Worm (Caenorhabditis elegans) whole organism, early embryonic: ENCODE measurements around the gene ZC21.10.

Source experiments
- B0310.2 ChIP-seq: sonication (generic microtip); optimal IDR thresholded peaks from 2 replicates; lab custom pipeline; 2016; ENCODE audit warnings: mild to moderate bottlenecking, missing genetic modification characterization, missing compliant biosample characterization
- F13C5.2 ChIP-seq: sonication (generic microtip); optimal IDR thresholded peaks from 2 replicates; lab custom pipeline; 2017; ENCODE audit warnings: mild to moderate bottlenecking, missing genetic modification characterization, inconsistent platforms, missing compliant biosample characterization
- aly-1 ChIP-seq: sonication (generic microtip); optimal IDR thresholded peaks from 2 replicates; lab custom pipeline; 2016; ENCODE audit warnings: missing genetic modification characterization, missing compliant biosample characterization
- ama-1 ChIP-seq: fragments of 150-350 bp; optimal IDR thresholded peaks from 2 replicates; lab custom pipeline; 2014
- ceh-13 ChIP-seq: fragments of 200-800 bp; sonication (Bioruptor generic); optimal IDR thresholded peaks from 2 replicates; lab custom pipeline; 2018; ENCODE audit warnings: mild to moderate bottlenecking, missing genetic modification characterization, missing compliant biosample characterization
- ceh-36 ChIP-seq: sonication (generic microtip); optimal IDR thresholded peaks from 2 replicates; lab custom pipeline; 2016; ENCODE audit warnings: missing genetic modification characterization, inconsistent platforms, missing compliant biosample characterization
- ets-7 ChIP-seq: sonication (generic microtip); optimal IDR thresholded peaks from 2 replicates; lab custom pipeline; 2016; ENCODE audit warnings: missing genotype, missing genetic modification characterization, missing compliant biosample characterization
- flt-1 ChIP-seq: fragments of 200-800 bp; sonication (Bioruptor generic); IDR thresholded peaks from 2 replicates; pipeline ENCODE4 v1.3.6; 2022; ENCODE audit warnings: missing genetic modification characterization, missing compliant biosample characterization
- hmbx-1 ChIP-seq: sonication (generic microtip); optimal IDR thresholded peaks from 2 replicates; lab custom pipeline; 2016; ENCODE audit warnings: mild to moderate bottlenecking, missing genetic modification characterization, missing compliant biosample characterization
- hmg-4 ChIP-seq: fragments of 200-800 bp; sonication (Bioruptor generic); optimal IDR thresholded peaks from 2 replicates; lab custom pipeline; 2018; ENCODE audit warnings: mild to moderate bottlenecking, missing genetic modification characterization, missing compliant biosample characterization
- hnd-1 ChIP-seq: sonication (generic microtip); optimal IDR thresholded peaks from 2 replicates; lab custom pipeline; 2016; ENCODE audit warnings: missing genetic modification characterization, missing compliant biosample characterization
- pes-1 ChIP-seq: fragments of 200-800 bp; sonication (Bioruptor generic); IDR thresholded peaks from 2 replicates; pipeline ENCODE4 v1.3.6; 2022; ENCODE audit warnings: missing genetic modification reagents, missing genetic modification characterization, missing compliant biosample characterization
- scrt-1 ChIP-seq: fragments of 200-800 bp; sonication (Bioruptor generic); IDR thresholded peaks from 2 replicates; pipeline ENCODE4 v1.3.6; 2022; ENCODE audit warnings: missing genetic modification characterization, missing compliant biosample characterization
- sea-1 ChIP-seq: fragments of 200-800 bp; sonication (Bioruptor generic); conservative IDR thresholded peaks from 2 replicates; pipeline ENCODE4 v1.3.6; 2022; ENCODE audit warnings: missing genetic modification characterization, missing compliant biosample characterization
- tbx-11 ChIP-seq: fragments of 200-800 bp; sonication (Bioruptor generic); IDR thresholded peaks from 2 replicates; pipeline ENCODE4 v1.3.6; 2022; ENCODE audit warnings: missing genetic modification characterization, missing compliant biosample characterization
- tbx-37 ChIP-seq: fragments of 200-800 bp; sonication (Bioruptor generic); conservative IDR thresholded peaks from 2 replicates; pipeline ENCODE4 v1.3.6; 2022; ENCODE audit warnings: missing genetic modification reagents, missing genetic modification characterization, missing compliant biosample characterization
- tra-4 ChIP-seq: sonication (generic microtip); optimal IDR thresholded peaks from 2 replicates; lab custom pipeline; 2017; ENCODE audit warnings: missing genetic modification characterization, missing compliant biosample characterization

ZC21.10 gene

ce11 chrIII:8551705-8552104 is 21.8 kb downstream of the ZC21.10 start:
- no peak for TF ChIP-seq hmg-4
- no peak for TF ChIP-seq pes-1 (GFP tag; lab: Robert Waterston, UW)
- no peak for TF ChIP-seq sea-1
- no peak for TF ChIP-seq scrt-1 (GFP tag; lab: Robert Waterston, UW)
- TF ChIP-seq flt-1 (GFP tag; lab: Robert Waterston, UW), result no peak
- no peak for TF ChIP-seq aly-1 (tag; lab: Kevin White, UChicago)

- no peak for TF ChIP-seq tbx-11
These were observed 22.3 kb downstream of the ZC21.10 start, which contains the start of gene C02D5.4 for ce11 chrIII:8552125-8552524. Gene C02D5.4 (plus strand): TSS chrIII:8552165.

DNA sequence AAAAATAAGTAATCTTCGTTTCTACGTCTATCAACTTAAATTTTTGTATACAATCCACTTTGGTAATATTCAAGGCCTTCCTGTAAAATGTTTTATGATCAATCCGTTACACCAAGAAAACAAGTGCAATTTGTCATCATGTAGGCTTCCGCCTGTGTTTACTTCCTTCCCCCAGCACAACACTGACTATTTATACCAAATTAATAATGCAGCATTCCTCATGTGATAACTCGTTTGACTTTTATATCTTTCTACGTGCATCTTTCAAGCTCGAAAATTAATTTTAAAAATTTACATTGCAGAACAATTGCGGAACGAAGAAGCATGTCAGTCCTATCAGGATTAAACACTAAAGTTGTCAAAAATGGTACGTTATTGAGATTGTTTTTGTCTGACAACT is 24.6 kb downstream of the ZC21.10 start, which contains the start of gene gsto-2:
Gene gsto-2, plus strand, starts transcription at position 301 of the 400 bp plus-strand sequence.
- no peak for TF ChIP-seq hnd-1 (tag; lab: Kevin White, UChicago)
- TF ChIP-seq scrt-1 (GFP tag; lab: Robert Waterston, UW), result no peak
- no peak for TF ChIP-seq tbx-37 (GFP tag; lab: Robert Waterston, UW)
- no peak for TF ChIP-seq ama-1
- TF ChIP-seq hmg-4, result no peak
- no peak for TF ChIP-seq ceh-36 (tag; lab: Kevin White, UChicago)
- TF ChIP-seq ceh-13, result no peak
- no peak for TF ChIP-seq pes-1 (GFP tag; lab: Robert Waterston, UW)
- no peak for TF ChIP-seq sea-1
- TF ChIP-seq ets-7 (tag; lab: Kevin White, UChicago), result no peak
- TF ChIP-seq tbx-11, result no peak
- TF ChIP-seq flt-1 (GFP tag; lab: Robert Waterston, UW), result no peak
- no peak for TF ChIP-seq F13C5.2 (tag; lab: Kevin White, UChicago)
- no peak for TF ChIP-seq hmbx-1 (tag; lab: Kevin White, UChicago)

DNA sequence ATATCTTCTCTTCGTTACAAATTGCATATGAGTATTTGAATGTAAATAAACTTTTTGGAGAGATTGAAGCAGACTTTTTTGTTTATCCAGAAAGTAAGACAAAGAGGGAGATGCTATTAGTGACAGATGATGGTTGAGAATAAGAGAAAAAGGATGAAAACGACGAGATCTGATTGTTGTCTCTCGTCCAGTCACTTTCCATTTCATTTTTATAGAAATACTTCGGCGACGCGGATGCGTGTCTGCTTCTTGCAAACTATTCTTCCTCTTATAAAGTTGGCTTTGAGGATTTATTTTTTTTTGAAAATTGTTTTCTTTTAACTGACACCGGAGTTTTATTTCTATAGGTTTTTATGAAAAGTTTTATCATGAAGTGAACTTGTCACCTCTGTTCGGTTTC is 25.8 kb downstream of the ZC21.10 start:
- no peak for TF ChIP-seq scrt-1 (GFP tag; lab: Robert Waterston, UW)
- no peak for TF ChIP-seq hmbx-1 (tag; lab: Kevin White, UChicago)
- TF ChIP-seq F13C5.2 (tag; lab: Kevin White, UChicago), result no peak
- TF ChIP-seq ama-1, result no peak
- no peak for TF ChIP-seq ceh-36 (tag; lab: Kevin White, UChicago)
- TF ChIP-seq tbx-37 (GFP tag; lab: Robert Waterston, UW), result no peak
- no peak for TF ChIP-seq tra-4
- no peak for TF ChIP-seq aly-1 (tag; lab: Kevin White, UChicago)

- TF ChIP-seq aly-1 (tag; lab: Kevin White, UChicago) (no peak), scrt-1 (GFP tag; lab: Robert Waterston, UW) (no peak), ama-1 (no peak), sea-1 (no peak), pes-1 (GFP tag; lab: Robert Waterston, UW) (no peak), B0310.2 (tag; lab: Kevin White, UChicago) (no peak), hmbx-1 (tag; lab: Kevin White, UChicago) (no peak), hnd-1 (tag; lab: Kevin White, UChicago) (no peak)
These were observed 27.0 kb downstream of the ZC21.10 start, which contains the start of gene C02D5.2 for ce11 chrIII:8556836-8557385. Gene C02D5.2 (plus strand): TSS chrIII:8557335.

ce11 chrIII:8560398-8560797 is 30.5 kb downstream of the ZC21.10 start:
- TF ChIP-seq ama-1, result no peak
- no peak for TF ChIP-seq aly-1 (tag; lab: Kevin White, UChicago)
- TF ChIP-seq B0310.2 (tag; lab: Kevin White, UChicago), result no peak
- TF ChIP-seq scrt-1 (GFP tag; lab: Robert Waterston, UW), result no peak
- TF ChIP-seq ets-7 (tag; lab: Kevin White, UChicago), result no peak
- TF ChIP-seq flt-1 (GFP tag; lab: Robert Waterston, UW), result no peak
- no peak for TF ChIP-seq hmg-4
- no peak for TF ChIP-seq ceh-13
- TF ChIP-seq hnd-1 (tag; lab: Kevin White, UChicago), result no peak
- no peak for TF ChIP-seq sea-1
- TF ChIP-seq tbx-11, result no peak
- TF ChIP-seq tra-4, result no peak
- TF ChIP-seq F13C5.2 (tag; lab: Kevin White, UChicago), result no peak
- TF ChIP-seq ceh-36 (tag; lab: Kevin White, UChicago), result no peak
- no peak for TF ChIP-seq pes-1 (GFP tag; lab: Robert Waterston, UW)
- no peak for TF ChIP-seq tbx-37 (GFP tag; lab: Robert Waterston, UW)

DNA sequence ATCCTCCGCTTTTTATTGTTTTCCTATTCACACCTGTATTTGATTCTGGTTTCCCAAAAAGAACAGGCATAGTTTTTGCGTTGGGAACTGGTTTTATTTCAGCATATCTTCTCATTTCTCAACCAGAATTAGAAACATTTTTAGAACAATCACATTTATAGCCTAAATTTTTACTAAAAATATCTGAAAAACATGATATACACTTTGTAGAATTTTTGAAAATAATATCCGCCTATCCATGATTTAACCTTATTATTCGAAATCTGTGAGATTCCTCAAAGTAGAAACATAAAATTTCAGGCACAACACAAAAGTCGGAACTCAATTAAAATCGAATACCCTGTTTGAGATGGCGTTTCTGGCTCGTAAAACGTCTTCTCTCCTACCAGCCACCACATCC is 31.0 kb downstream of the ZC21.10 start, which contains the start of gene acdh-6:
Gene acdh-6, plus strand, starts transcription at position 301 of the 400 bp plus-strand sequence.
- TF ChIP-seq tra-4 (no peak), ceh-13 (no peak), ama-1 (no peak), sea-1 (no peak), B0310.2 (tag; lab: Kevin White, UChicago) (no peak), F13C5.2 (tag; lab: Kevin White, UChicago) (no peak), ets-7 (tag; lab: Kevin White, UChicago) (no peak), scrt-1 (GFP tag; lab: Robert Waterston, UW) (no peak), hmg-4 (no peak), ceh-36 (tag; lab: Kevin White, UChicago) (no peak)

- TF ChIP-seq flt-1 (GFP tag; lab: Robert Waterston, UW) (no peak), tbx-37 (GFP tag; lab: Robert Waterston, UW) (no peak), pes-1 (GFP tag; lab: Robert Waterston, UW) (no peak), ceh-36 (tag; lab: Kevin White, UChicago) (no peak), hmbx-1 (tag; lab: Kevin White, UChicago) (no peak), aly-1 (tag; lab: Kevin White, UChicago) (no peak), hnd-1 (tag; lab: Kevin White, UChicago) (no peak), tbx-11 (no peak), scrt-1 (GFP tag; lab: Robert Waterston, UW) (no peak), hmg-4 (no peak), B0310.2 (tag; lab: Kevin White, UChicago) (no peak), tra-4 (no peak)
These were observed 34.5 kb downstream of the ZC21.10 start for ce11 chrIII:8564372-8564771.
